Worm (Caenorhabditis elegans): ENCODE data around the gene F11C7.6.

- no peak for TF ChIP-seq ztf-11 (tag; optimal IDR thresholded peaks at IDR 0.05)
- peak; percentile 64 for TF ChIP-seq unc-62 (GFP tag; optimal IDR thresholded peaks at IDR 0.05)
- TF ChIP-seq nhr-12 (tag; optimal IDR thresholded peaks at IDR 0.05), result no peak
- TF ChIP-seq elt-1 (tag; optimal IDR thresholded peaks at IDR 0.05; ENCODE audit: borderline replicate concordance, insufficient read depth), result no peak
- no peak for TF ChIP-seq pha-4 (tag; optimal IDR thresholded peaks at IDR 0.05)
- no peak for TF ChIP-seq snpc-4 (tag; optimal IDR thresholded peaks at IDR 0.05)
- no peak for TF ChIP-seq ceh-43 (GFP tag; optimal IDR thresholded peaks at IDR 0.05)
- no peak for TF ChIP-seq blmp-1 (tag; optimal IDR thresholded peaks at IDR 0.05)
These were observed 27.4 kb upstream of the F11C7.6 start for ce11 chrX:17373955-17374354.
